Worm (Caenorhabditis elegans) whole organism, late embryonic: ENCODE results near the gene F58E2.3.

Experiments used
- C38D4.7 ChIP-seq: fragments of 200-800 bp; sonication (Bioruptor generic); optimal IDR thresholded peaks from 2 replicates; lab custom pipeline; 2018; ENCODE audit warnings: mild to moderate bottlenecking, missing genetic modification characterization, moderate library complexity, missing compliant biosample characterization
- ama-1 ChIP-seq: fragments of 150-350 bp; optimal IDR thresholded peaks from 2 replicates; lab custom pipeline; 2014
- ceh-19 ChIP-seq: fragments of 200-800 bp; sonication (Bioruptor generic); optimal IDR thresholded peaks from 2 replicates; lab custom pipeline; 2018; ENCODE audit warnings: mild to moderate bottlenecking, missing genetic modification characterization, missing compliant biosample characterization
- ceh-31 ChIP-seq: sonication (generic microtip); optimal IDR thresholded peaks from 2 replicates; lab custom pipeline; 2016; ENCODE audit warnings: missing genetic modification characterization, missing compliant biosample characterization
- hlh-8 ChIP-seq: sonication (generic microtip); optimal IDR thresholded peaks from 2 replicates; lab custom pipeline; 2016; ENCODE audit warnings: missing genotype, missing genetic modification characterization, missing compliant biosample characterization
- madf-2 ChIP-seq: sonication (generic microtip); optimal IDR thresholded peaks from 2 replicates; lab custom pipeline; 2017; ENCODE audit warnings: missing genetic modification characterization, missing compliant biosample characterization
- nhr-11 ChIP-seq: fragments of 150-350 bp; optimal IDR thresholded peaks from 2 replicates; lab custom pipeline; 2014; ENCODE audit warnings: missing biosample characterization, missing genetic modification characterization
- pha-4 ChIP-seq: fragments of 150-350 bp; optimal IDR thresholded peaks from 2 replicates; lab custom pipeline; 2018; ENCODE audit warnings: missing biosample characterization, missing genetic modification reagents, missing genetic modification characterization
- pqm-1 ChIP-seq: sonication (generic microtip); optimal IDR thresholded peaks from 2 replicates; lab custom pipeline; 2016; ENCODE audit warnings: missing genetic modification characterization, missing compliant biosample characterization
- rnt-1 ChIP-seq: sonication (generic microtip); optimal IDR thresholded peaks from 2 replicates; lab custom pipeline; 2016; ENCODE audit warnings: missing genetic modification characterization, missing compliant biosample characterization
- tbx-2 ChIP-seq: sonication (generic microtip); optimal IDR thresholded peaks from 2 replicates; lab custom pipeline; 2016; ENCODE audit warnings: missing genetic modification characterization, missing compliant biosample characterization
- unc-55 ChIP-seq: sonication (generic microtip); optimal IDR thresholded peaks from 2 replicates; lab custom pipeline; 2017; ENCODE audit warnings: missing biosample characterization, missing genetic modification reagents, missing genetic modification characterization
- ztf-16 ChIP-seq: sonication (generic microtip); optimal IDR thresholded peaks from 2 replicates; lab custom pipeline; 2017; ENCODE audit warnings: missing genetic modification characterization, missing compliant biosample characterization

ce11 chrIV:3491477-3491876, 24.2 kb downstream of the F58E2.3 start, which contains the start of gene srz-78:
- TF ChIP-seq madf-2 (tag; lab: Kevin White, UChicago) (no peak), ztf-16 (tag; lab: Kevin White, UChicago) (no peak), tbx-2 (tag; lab: Kevin White, UChicago) (no peak), pha-4 (tag; lab: Kevin White, UChicago) (no peak), ceh-31 (no peak), C38D4.7 (GFP tag; lab: Kevin White, UChicago) (no peak), ceh-19 (GFP tag; lab: Kevin White, UChicago) (no peak), unc-55 (GFP tag; lab: Kevin White, UChicago) (no peak), rnt-1 (tag; lab: Kevin White, UChicago) (no peak), pqm-1 (tag; lab: Kevin White, UChicago) (no peak), hlh-8 (tag; lab: Kevin White, UChicago) (no peak), nhr-11 (tag; lab: Kevin White, UChicago) (no peak), ama-1 (lab: Kevin White, UChicago) (no peak)
